Worm (Caenorhabditis elegans) whole organism, mixed stage, embryonic: Measurements from ENCODE around the gene far-2.

Experiments used
- blmp-1 ChIP-seq: fragments of 150-350 bp; optimal IDR thresholded peaks from 2 replicates; lab custom pipeline; 2014; ENCODE audit warnings: missing biosample characterization, missing genetic modification characterization
- hlh-1 ChIP-seq: fragments of 150-350 bp; optimal IDR thresholded peaks from 2 replicates; lab custom pipeline; 2014; ENCODE audit warnings: missing biosample characterization, missing genetic modification reagents, missing genetic modification characterization
- nhr-12 ChIP-seq: fragments of 150-350 bp; optimal IDR thresholded peaks from 2 replicates; lab custom pipeline; 2014; ENCODE audit warnings: missing biosample characterization, missing genetic modification characterization
- nhr-76 ChIP-seq: sonication (generic microtip); optimal IDR thresholded peaks from 2 replicates; lab custom pipeline; 2017; ENCODE audit warnings: missing biosample characterization, missing genetic modification characterization
- unc-39 ChIP-seq: fragments of 150-350 bp; optimal IDR thresholded peaks from 2 replicates; lab custom pipeline; 2014; ENCODE audit warnings: missing biosample characterization, missing genetic modification characterization

DNA sequence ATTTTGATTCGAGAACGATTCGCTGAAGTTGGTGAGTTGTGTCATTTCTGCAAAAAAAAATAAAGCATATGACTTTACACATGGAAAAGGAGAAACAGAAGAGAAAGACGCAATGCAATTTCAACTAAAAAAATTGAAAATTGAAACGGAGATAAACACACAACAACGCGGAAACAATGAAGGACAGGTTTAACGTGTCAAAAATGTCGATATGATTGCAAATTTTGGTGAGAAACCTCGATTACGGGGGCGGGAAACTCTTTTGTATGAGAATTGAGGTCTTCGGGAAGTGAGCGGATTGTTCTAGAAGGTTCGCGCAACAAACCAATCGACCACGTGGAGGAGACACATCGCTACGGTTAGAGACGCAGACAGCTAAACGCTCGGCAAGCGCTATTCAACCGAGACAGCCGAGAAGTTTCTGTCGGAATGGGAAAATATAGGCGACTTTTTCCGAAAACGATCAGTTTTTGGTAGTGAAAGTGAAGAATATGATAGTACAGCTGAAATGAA, 27.8 kb upstream of the far-2 start, which contains the start of gene R107.5:
- TF ChIP-seq blmp-1 (tag; lab: Kevin White, UChicago) (peak; percentile 66), nhr-12 (tag; lab: Kevin White, UChicago) (no peak), unc-39 (tag; lab: Kevin White, UChicago) (no peak), hlh-1 (tag; lab: Kevin White, UChicago) (peak; percentile 20), nhr-76 (tag; lab: Kevin White, UChicago) (no peak)
